Fruit fly (Drosophila melanogaster): ENCODE measurements around the gene cort.

The cort gene

dm6 chr2L:6693794-6694254 is 17.4 kb upstream of the cort start (continued):
- TF ChIP-seq CG34406 (GFP tag; optimal IDR thresholded peaks at IDR 0.05) (peak; percentile 44), svp (GFP tag) (peak; percentile 81), CG8119 (GFP tag; IDR thresholded peaks at IDR 0.05) (peak; percentile 74), Sox14 (GFP tag; optimal IDR thresholded peaks at IDR 0.05) (peak; percentile 26), dsx (GFP tag; optimal IDR thresholded peaks at IDR 0.05; ENCODE audit: poor library complexity, severe bottlenecking) (peak; percentile 72), Blimp-1 (GFP tag; optimal IDR thresholded peaks at IDR 0.05) (no peak), CG7368 (GFP tag; optimal IDR thresholded peaks at IDR 0.05) (no peak), Hr39 (GFP tag; optimal IDR thresholded peaks at IDR 0.05) (peak; percentile 6), CG6276 (GFP tag; optimal IDR thresholded peaks at IDR 0.05) (peak; percentile 82), Ets96B (tag; optimal IDR thresholded peaks at IDR 0.05) (peak; percentile 69), Sox15 (GFP tag; optimal IDR thresholded peaks at IDR 0.05) (peak; percentile 11), achi (GFP tag; optimal IDR thresholded peaks at IDR 0.05) (peak; percentile 59), pdm3 (GFP tag; optimal IDR thresholded peaks at IDR 0.05) (peak; percentile 58), Eip75B (GFP tag; optimal IDR thresholded peaks at IDR 0.05) (peak; percentile 68), lz (GFP tag; optimal IDR thresholded peaks at IDR 0.05) (peak; percentile 49), acj6 (GFP tag; optimal IDR thresholded peaks at IDR 0.05) (peak; percentile 51), CG16779 (tag; optimal IDR thresholded peaks at IDR 0.05) (no peak), eg (GFP tag; IDR thresholded peaks at IDR 0.05) (peak; percentile 42; the same call in 1 of the 3 replicates), CG11294 (GFP tag; IDR thresholded peaks at IDR 0.05) (no peak), CG6163 (GFP tag; IDR thresholded peaks at IDR 0.05) (no peak), salr (GFP tag; optimal IDR thresholded peaks at IDR 0.05) (peak in 1 of 2 experiments; percentile 79), fd85E (GFP tag; optimal IDR thresholded peaks at IDR 0.05) (no peak), CG3032 (tag; optimal IDR thresholded peaks at IDR 0.05) (peak; percentile 77), esn (GFP tag; optimal IDR thresholded peaks at IDR 0.05) (peak; percentile 64), CG11902 (GFP tag; optimal IDR thresholded peaks at IDR 0.05) (no peak), OdsH (GFP tag; optimal IDR thresholded peaks at IDR 0.05) (peak; percentile 60), CG1621 (tag; optimal IDR thresholded peaks at IDR 0.05) (no peak), ss (GFP tag; optimal IDR thresholded peaks at IDR 0.05) (peak; percentile 74 to 75), fkh (GFP tag; optimal IDR thresholded peaks at IDR 0.05) (no peak), Eip93F (GFP tag; optimal IDR thresholded peaks at IDR 0.05) (no peak), CG6808 (GFP tag; optimal IDR thresholded peaks at IDR 0.05) (peak; percentile 81)

- TF ChIP-seq CG11762 (GFP tag; optimal IDR thresholded peaks at IDR 0.05; ENCODE audit: insufficient read depth) (no peak), spab (GFP tag; optimal IDR thresholded peaks at IDR 0.05) (no peak), Gug (GFP tag; IDR thresholded peaks at IDR 0.05) (no peak), ss (GFP tag; optimal IDR thresholded peaks at IDR 0.05) (no peak), CG8319 (GFP tag; optimal IDR thresholded peaks at IDR 0.05) (no peak), salr (GFP tag; optimal IDR thresholded peaks at IDR 0.05) (no peak), CG7368 (GFP tag; optimal IDR thresholded peaks at IDR 0.05) (no peak), pdm3 (GFP tag; optimal IDR thresholded peaks at IDR 0.05) (peak; percentile 27), net (GFP tag; optimal IDR thresholded peaks at IDR 0.05) (no peak), Eip75B (GFP tag; optimal IDR thresholded peaks at IDR 0.05) (peak; percentile 9), Sox102F (GFP tag; optimal IDR thresholded peaks at IDR 0.05) (no peak), Ets21C (GFP tag; optimal IDR thresholded peaks at IDR 0.05) (no peak), Met (GFP tag; optimal IDR thresholded peaks at IDR 0.05) (no peak), Eip93F (GFP tag; optimal IDR thresholded peaks at IDR 0.05) (no peak), Blimp-1 (GFP tag; optimal IDR thresholded peaks at IDR 0.05) (no peak), CG6854 (GFP tag; optimal IDR thresholded peaks at IDR 0.05) (no peak), CG8632 (GFP tag; optimal IDR thresholded peaks at IDR 0.05) (no peak), CG34406 (GFP tag; optimal IDR thresholded peaks at IDR 0.05) (no peak), topi (GFP tag; optimal IDR thresholded peaks at IDR 0.05) (no peak), CG10669 (GFP tag; optimal IDR thresholded peaks at IDR 0.05) (peak; percentile 14), CG9139 (GFP tag; optimal IDR thresholded peaks at IDR 0.05) (no peak), CG10631 (GFP tag; optimal IDR thresholded peaks at IDR 0.05) (peak; percentile 36), CG6792 (GFP tag; optimal IDR thresholded peaks at IDR 0.05) (no peak), Sox14 (GFP tag; optimal IDR thresholded peaks at IDR 0.05) (no peak), CG11902 (GFP tag; optimal IDR thresholded peaks at IDR 0.05) (no peak), CG31627 (GFP tag; optimal IDR thresholded peaks at IDR 0.05) (no peak), Lpt (GFP tag; optimal IDR thresholded peaks at IDR 0.05) (no peak), fd85E (GFP tag; optimal IDR thresholded peaks at IDR 0.05) (no peak), CG32006 (GFP tag; optimal IDR thresholded peaks at IDR 0.05) (peak; percentile 42), Smox (GFP tag; optimal IDR thresholded peaks at IDR 0.05) (peak; percentile 1), CG6808 (GFP tag; optimal IDR thresholded peaks at IDR 0.05) (no peak), CG11294 (GFP tag; IDR thresholded peaks at IDR 0.05) (no peak)
These were observed 15.6 kb upstream of the cort start for dm6 chr2L:6692048-6692447.
